Worm (Caenorhabditis elegans): ENCODE results near the gene nlp-66.

The nlp-66 gene

ce11 chrX:11116723-11117122, at the start of gene nlp-66:
Gene nlp-66 (minus strand): TSS chrX:11116823.
- TF ChIP-seq mef-2 (tag; optimal IDR thresholded peaks at IDR 0.05) = no peak

- TF ChIP-seq nhr-11 (tag; optimal IDR thresholded peaks at IDR 0.05) = no peak
- TF ChIP-seq nhr-76 (tag; optimal IDR thresholded peaks at IDR 0.05) = no peak
- TF ChIP-seq mef-2 (tag; optimal IDR thresholded peaks at IDR 0.05) = no peak
Measured at ce11 chrX:11162778-11163584, 46.4 kb upstream of the nlp-66 start.

ce11 chrX:11160537-11160936, 43.9 kb upstream of the nlp-66 start, which contains the start of gene C05C9.1:
Gene C05C9.1 (plus strand): TSS chrX:11160837.
- TF ChIP-seq lin-14 (GFP tag; optimal IDR thresholded peaks at IDR 0.05) (no peak), nhr-28 (tag; optimal IDR thresholded peaks at IDR 0.05) (no peak), ceh-8 (GFP tag; optimal IDR thresholded peaks at IDR 0.05) (no peak), xbp-1 (tag; optimal IDR thresholded peaks at IDR 0.05) (no peak), mdl-1 (tag; optimal IDR thresholded peaks at IDR 0.05) (no peak)

ce11 chrX:11152720-11153119, 36.1 kb upstream of the nlp-66 start, which contains the start of the genes C05C9.3 and C05C9.2:
Gene C05C9.3 (minus strand): TSS chrX:11152820.
Gene C05C9.2 (plus strand): TSS chrX:11153065.
- TF ChIP-seq snu-23 (GFP tag; optimal IDR thresholded peaks at IDR 0.05) (no peak), unc-130 (tag; optimal IDR thresholded peaks at IDR 0.05) (no peak), fkh-4 (tag; optimal IDR thresholded peaks at IDR 0.05; ENCODE audit: borderline replicate concordance) (no peak), nhr-76 (tag; optimal IDR thresholded peaks at IDR 0.05) (no peak), mef-2 (tag; optimal IDR thresholded peaks at IDR 0.05) (no peak), unc-86 (tag; optimal IDR thresholded peaks at IDR 0.05) (no peak), ceh-90 (tag; optimal IDR thresholded peaks at IDR 0.05) (no peak), F16B12.6 (tag; optimal IDR thresholded peaks at IDR 0.05) (no peak), aly-2 (tag; optimal IDR thresholded peaks at IDR 0.05) (no peak), pag-3 (tag; optimal IDR thresholded peaks at IDR 0.05; ENCODE audit: borderline replicate concordance, insufficient read depth) (no peak), sup-37 (GFP tag; optimal IDR thresholded peaks at IDR 0.05) (no peak), aha-1 (tag; optimal IDR thresholded peaks at IDR 0.05) (no peak), unc-98 (GFP tag; IDR thresholded peaks at IDR 0.05) (no peak), nhr-12 (tag; optimal IDR thresholded peaks at IDR 0.05) (no peak), sptf-1 (tag; optimal IDR thresholded peaks at IDR 0.05) (no peak), alr-1 (tag; optimal IDR thresholded peaks at IDR 0.05; ENCODE audit: borderline replicate concordance) (no peak)

- TF ChIP-seq sup-37 (GFP tag; optimal IDR thresholded peaks at IDR 0.05) = no peak
- TF ChIP-seq elt-2 (tag; optimal IDR thresholded peaks at IDR 0.05) = no peak
- TF ChIP-seq fkh-8 (tag; optimal IDR thresholded peaks at IDR 0.05) = peak; percentile 54
- no peak for TF ChIP-seq nhr-20 (tag; optimal IDR thresholded peaks at IDR 0.05)
- no peak for TF ChIP-seq lsy-2 (tag; optimal IDR thresholded peaks at IDR 0.05)
- TF ChIP-seq vab-15 (tag; optimal IDR thresholded peaks at IDR 0.05) = no peak
- no peak for TF ChIP-seq lir-3 (tag; optimal IDR thresholded peaks at IDR 0.05; ENCODE audit: poor library complexity)
- TF ChIP-seq C34B4.2 (tag; optimal IDR thresholded peaks at IDR 0.05) = no peak
- no peak for TF ChIP-seq hlh-4 (tag; optimal IDR thresholded peaks at IDR 0.05)
- no peak for TF ChIP-seq nhr-237 (tag; optimal IDR thresholded peaks at IDR 0.05)
- TF ChIP-seq irx-1 (tag; optimal IDR thresholded peaks at IDR 0.05) = no peak
- no peak for TF ChIP-seq egl-27 (tag; optimal IDR thresholded peaks at IDR 0.05)
- TF ChIP-seq nhr-11 (tag; optimal IDR thresholded peaks at IDR 0.05) = peak; percentile 52
- peak; percentile 34 for TF ChIP-seq pax-3 (tag; optimal IDR thresholded peaks at IDR 0.05)
- no peak for TF ChIP-seq ceh-82 (tag; optimal IDR thresholded peaks at IDR 0.05)
- no peak for TF ChIP-seq nhr-28 (tag; optimal IDR thresholded peaks at IDR 0.05)
- no peak for TF ChIP-seq fkh-4 (tag; optimal IDR thresholded peaks at IDR 0.05; ENCODE audit: borderline replicate concordance)
- TF ChIP-seq nhr-19 (GFP tag; conservative IDR thresholded peaks at IDR 0.05) = no peak
- TF ChIP-seq dsc-1 (tag; optimal IDR thresholded peaks at IDR 0.05) = peak; percentile 56
- TF ChIP-seq isw-1 (GFP tag; IDR thresholded peaks at IDR 0.05) = no peak
- no peak for TF ChIP-seq C16A3.4 (tag; optimal IDR thresholded peaks at IDR 0.05)
Measured at ce11 chrX:11151494-11151893, 34.9 kb upstream of the nlp-66 start.

Data from whole organism, L1 larva.